Worm (Caenorhabditis elegans) whole organism, L1 larva: ENCODE results near the gene hrpu-2.

Experiments used
- C16A3.4 ChIP-seq: fragments of 150-350 bp; optimal IDR thresholded peaks from 2 replicates; lab custom pipeline; 2014; ENCODE audit warnings: missing biosample characterization, missing genetic modification characterization
- C34B4.2 ChIP-seq: sonication (generic microtip); optimal IDR thresholded peaks from 2 replicates; lab custom pipeline; 2017; ENCODE audit warnings: mild to moderate bottlenecking, missing genetic modification characterization, missing compliant biosample characterization
- Y116A8C.19 ChIP-seq: sonication (generic microtip); optimal IDR thresholded peaks from 2 replicates; lab custom pipeline; 2016; ENCODE audit warnings: missing compliant biosample characterization, missing genetic modification characterization, borderline replicate concordance
- blmp-1 ChIP-seq: fragments of 150-350 bp; optimal IDR thresholded peaks from 2 replicates; lab custom pipeline; 2014; ENCODE audit warnings: missing biosample characterization, missing genetic modification characterization
- ceh-8 ChIP-seq: fragments of 200-800 bp; sonication (Bioruptor generic); optimal IDR thresholded peaks from 2 replicates; lab custom pipeline; 2018; ENCODE audit warnings: mild to moderate bottlenecking, missing genetic modification characterization, moderate library complexity, missing compliant biosample characterization
- ceh-82 ChIP-seq, 3 experiments: fragments of 150-350 bp in 1 of 3; sonication (generic microtip) in 2 of 3; optimal IDR thresholded peaks; 2 replicates each; lab custom pipeline; 2014 to 2017; ENCODE audit warnings: missing biosample characterization in 3 of 3, missing genetic modification characterization in 3 of 3
- ceh-90 ChIP-seq: sonication (generic microtip); optimal IDR thresholded peaks from 2 replicates; lab custom pipeline; 2016; ENCODE audit warnings: missing genetic modification characterization, missing compliant biosample characterization
- efl-3 ChIP-seq: fragments of 200-800 bp; sonication (Bioruptor generic); optimal IDR thresholded peaks from 2 replicates; lab custom pipeline; 2018; ENCODE audit warnings: mild to moderate bottlenecking, missing genetic modification characterization, missing compliant biosample characterization
- egl-13 ChIP-seq: sonication (generic microtip); optimal IDR thresholded peaks from 2 replicates; lab custom pipeline; 2016; ENCODE audit warnings: missing genotype, missing genetic modification reagents, missing genetic modification characterization, missing compliant biosample characterization
- egl-27 ChIP-seq, 2 experiments: fragments of 150-350 bp in 1 of 2; sonication (generic microtip); optimal IDR thresholded peaks; 3 replicates each; lab custom pipeline; 2017 to 2018; ENCODE audit warnings: missing biosample characterization in 2 of 2, missing genetic modification characterization in 2 of 2, missing genetic modification reagents in 2 of 2
- elt-2 ChIP-seq: sonication (generic microtip); optimal IDR thresholded peaks from 2 replicates; lab custom pipeline; 2016; ENCODE audit warnings: missing genetic modification characterization, mild to moderate bottlenecking, inconsistent platforms, missing compliant biosample characterization, missing genetic modification reagents
- elt-3 ChIP-seq, 6 experiments: fragments of 150-350 bp in 1 of 6; sonication (generic microtip); optimal IDR thresholded peaks; 2 replicates each; lab custom pipeline; 2017 to 2018; ENCODE audit warnings: missing biosample characterization in 6 of 6, missing genetic modification characterization in 6 of 6, inconsistent platforms in 1 of 6
- fkh-4 ChIP-seq: sonication (generic microtip); optimal IDR thresholded peaks from 2 replicates; lab custom pipeline; 2016; ENCODE audit warnings: missing compliant biosample characterization, missing genetic modification characterization, borderline replicate concordance
- fos-1 ChIP-seq: fragments of 150-350 bp; optimal IDR thresholded peaks from 2 replicates; lab custom pipeline; 2014; ENCODE audit warnings: missing biosample characterization, missing genetic modification characterization
- grh-1 ChIP-seq: fragments of 200-800 bp; sonication (Bioruptor generic); IDR thresholded peaks from 2 replicates; pipeline ENCODE4 v1.3.6; 2022; ENCODE audit warnings: missing genetic modification reagents, missing genetic modification characterization, missing compliant biosample characterization
- hlh-17 ChIP-seq: fragments of 200-800 bp; sonication (Bioruptor generic); optimal IDR thresholded peaks from 2 replicates; lab custom pipeline; 2018; ENCODE audit warnings: missing genetic modification characterization, mild to moderate bottlenecking, missing compliant biosample characterization, moderate library complexity, borderline replicate concordance
- irx-1 ChIP-seq: sonication (generic microtip); optimal IDR thresholded peaks from 2 replicates; lab custom pipeline; 2016; ENCODE audit warnings: missing genetic modification characterization, missing compliant biosample characterization
- isw-1 ChIP-seq: fragments of 200-800 bp; sonication (Bioruptor generic); IDR thresholded peaks from 2 replicates; pipeline ENCODE4 v1.3.6; 2022; ENCODE audit warnings: missing genetic modification characterization, missing compliant biosample characterization
- lin-13 ChIP-seq: fragments of 150-350 bp; optimal IDR thresholded peaks from 2 replicates; lab custom pipeline; 2014; ENCODE audit warnings: missing biosample characterization, missing genetic modification reagents, missing genetic modification characterization
- lin-14 ChIP-seq: fragments of 200-800 bp; sonication (Bioruptor generic); optimal IDR thresholded peaks from 2 replicates; lab custom pipeline; 2018; ENCODE audit warnings: mild to moderate bottlenecking, missing genetic modification characterization, moderate library complexity, missing compliant biosample characterization
- lsy-2 ChIP-seq, 2 experiments: fragments of 150-350 bp; optimal IDR thresholded peaks; 2 replicates each; lab custom pipeline; 2014; ENCODE audit warnings: missing biosample characterization in 2 of 2, missing genetic modification characterization in 2 of 2
- mef-2 ChIP-seq: fragments of 150-350 bp; optimal IDR thresholded peaks from 2 replicates; lab custom pipeline; 2014; ENCODE audit warnings: missing biosample characterization, missing genetic modification characterization
- nhr-11 ChIP-seq: fragments of 150-350 bp; optimal IDR thresholded peaks from 2 replicates; lab custom pipeline; 2014; ENCODE audit warnings: missing biosample characterization, missing genetic modification characterization
- nhr-19 ChIP-seq: fragments of 200-800 bp; sonication (Bioruptor generic); conservative IDR thresholded peaks from 2 replicates; pipeline ENCODE4 v1.3.6; 2022; ENCODE audit warnings: missing genetic modification characterization, missing compliant biosample characterization
- nhr-20 ChIP-seq: sonication (generic microtip); optimal IDR thresholded peaks from 2 replicates; lab custom pipeline; 2016; ENCODE audit warnings: mild to moderate bottlenecking, missing genetic modification characterization, missing compliant biosample characterization
- nhr-76 ChIP-seq: sonication (generic microtip); optimal IDR thresholded peaks from 2 replicates; lab custom pipeline; 2017; ENCODE audit warnings: missing biosample characterization, missing genetic modification characterization
- nhr-77 ChIP-seq: fragments of 150-350 bp; optimal IDR thresholded peaks from 2 replicates; lab custom pipeline; 2014; ENCODE audit warnings: missing biosample characterization, missing genetic modification characterization
- pax-3 ChIP-seq: fragments of 200-800 bp; sonication (Bioruptor generic); optimal IDR thresholded peaks from 2 replicates; lab custom pipeline; 2018; ENCODE audit warnings: mild to moderate bottlenecking, missing genetic modification characterization, moderate library complexity, missing compliant biosample characterization
- pqm-1 ChIP-seq: sonication (generic microtip); optimal IDR thresholded peaks from 3 replicates; lab custom pipeline; 2017; ENCODE audit warnings: missing biosample characterization, missing genetic modification characterization
- skn-1 ChIP-seq: fragments of 150-350 bp; optimal IDR thresholded peaks from 2 replicates; lab custom pipeline; 2014; ENCODE audit warnings: missing biosample characterization, missing genetic modification characterization
- snpc-4 ChIP-seq: fragments of 150-350 bp; optimal IDR thresholded peaks from 2 replicates; lab custom pipeline; 2014; ENCODE audit warnings: missing biosample characterization, missing genetic modification characterization
- sup-37 ChIP-seq: fragments of 200-800 bp; sonication (Bioruptor generic); optimal IDR thresholded peaks from 2 replicates; lab custom pipeline; 2018; ENCODE audit warnings: mild to moderate bottlenecking, missing genetic modification characterization, missing compliant biosample characterization
- swsn-7 ChIP-seq: sonication (generic microtip); optimal IDR thresholded peaks from 2 replicates; lab custom pipeline; 2016; ENCODE audit warnings: missing genetic modification characterization, missing compliant biosample characterization
- tbx-2 ChIP-seq: sonication (generic microtip); optimal IDR thresholded peaks from 2 replicates; lab custom pipeline; 2016; ENCODE audit warnings: missing genetic modification characterization, missing compliant biosample characterization
- tlp-1 ChIP-seq: fragments of 150-350 bp; optimal IDR thresholded peaks from 2 replicates; lab custom pipeline; 2014; ENCODE audit warnings: missing biosample characterization, missing genetic modification characterization
- unc-98 ChIP-seq: fragments of 200-800 bp; sonication (Bioruptor generic); IDR thresholded peaks from 2 replicates; pipeline ENCODE4 v1.3.6; 2022; ENCODE audit warnings: missing genetic modification characterization, missing compliant biosample characterization

The hrpu-2 gene

DNA sequence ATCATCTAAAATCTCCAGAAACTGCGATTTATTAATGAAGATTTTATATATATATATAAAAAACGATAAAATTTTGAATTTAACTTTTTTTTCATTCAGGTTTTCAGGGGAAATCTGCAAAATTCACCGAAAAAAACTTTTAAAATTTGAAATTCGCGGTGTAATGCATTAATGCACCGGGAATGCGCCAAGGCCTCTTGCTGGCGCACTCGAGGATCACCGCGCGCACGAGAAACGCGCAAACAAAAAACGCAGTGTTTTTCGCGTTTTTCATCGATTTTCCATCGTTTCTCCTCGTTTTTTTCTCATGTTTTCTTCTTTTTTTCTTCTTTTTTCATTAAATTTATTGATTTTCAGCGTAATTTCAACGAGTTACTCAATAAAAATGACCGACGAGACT lies at the start of gene hrpu-2 (continued):
- TF ChIP-seq pqm-1 (tag; lab: Kevin White, UChicago) (no peak), grh-1 (GFP tag; lab: Robert Waterston, UW) (peak; percentile 91), nhr-11 (peak; percentile 64), C34B4.2 (tag; lab: Kevin White, UChicago) (no peak), elt-2 (tag; lab: Kevin White, UChicago) (peak; percentile 70), tlp-1 (no peak), sup-37 (GFP tag; lab: Kevin White, UChicago) (peak; percentile 84), blmp-1 (tag; lab: Kevin White, UChicago) (peak; percentile 58), swsn-7 (tag; lab: Kevin White, UChicago) (peak; percentile 93), nhr-20 (tag; lab: Kevin White, UChicago) (peak; percentile 83), nhr-76 (tag; lab: Kevin White, UChicago) (no peak), lin-14 (GFP tag; lab: Kevin White, UChicago) (peak; percentile 87), isw-1 (GFP tag; lab: Robert Waterston, UW) (peak; percentile 86), egl-27 (tag; optimal IDR thresholded peaks at IDR 0.05; lab: Kevin White, UChicago) (peak in 1 of 2 experiments; percentile 13), Y116A8C.19 (tag; lab: Kevin White, UChicago) (no peak), hlh-17 (no peak), lsy-2 (tag; optimal IDR thresholded peaks at IDR 0.05; lab: Kevin White, UChicago) (peak; percentile 91 to 93), mef-2 (tag; lab: Kevin White, UChicago) (peak; percentile 42), ceh-8 (GFP tag; lab: Kevin White, UChicago) (peak; percentile 91), C16A3.4 (tag; lab: Kevin White, UChicago) (peak; percentile 75), unc-98 (peak; percentile 41; the same call in 1 of the 2 replicates), irx-1 (tag; lab: Kevin White, UChicago) (peak; percentile 89), egl-13 (peak; percentile 83), nhr-77 (peak; percentile 65), efl-3 (GFP tag; lab: Kevin White, UChicago) (no peak), ceh-90 (tag; lab: Kevin White, UChicago) (peak; percentile 67), fkh-4 (tag; lab: Kevin White, UChicago) (peak; percentile 24), nhr-19 (GFP tag; lab: Robert Waterston, UW) (peak; percentile 91), snpc-4 (tag; lab: Kevin White, UChicago) (peak; percentile 78), ceh-82 (tag; optimal IDR thresholded peaks at IDR 0.05; lab: Kevin White, UChicago) (peak; percentile 86 to 94 (median 93)), pax-3 (tag; lab: Kevin White, UChicago) (peak; percentile 80)

DNA sequence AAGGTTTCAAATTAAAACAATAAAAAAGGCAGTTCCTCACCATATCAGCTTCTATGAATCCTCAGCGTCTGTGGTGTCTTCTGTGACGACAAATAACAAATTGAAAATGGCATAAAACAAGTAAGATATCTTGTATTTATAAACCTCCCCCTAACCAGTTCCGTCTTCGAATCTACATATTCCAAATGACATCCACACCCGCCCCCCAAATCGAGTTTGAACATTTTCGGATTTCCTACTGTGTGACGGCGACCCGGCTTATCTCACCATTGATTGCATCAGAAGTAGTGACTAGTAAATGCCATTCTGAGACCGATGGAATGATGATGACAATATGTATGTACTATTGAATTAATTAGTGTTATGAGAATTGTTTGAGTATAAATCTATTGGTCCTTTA lies 48.9 kb upstream of the hrpu-2 start, which contains the start of gene grl-20:
TSS of gene grl-20 (minus strand) at position 101 of the 400 bp plus-strand sequence.
- TF ChIP-seq elt-2 (tag; lab: Kevin White, UChicago) (no peak), lsy-2 (tag; optimal IDR thresholded peaks at IDR 0.05; lab: Kevin White, UChicago) (no peak), nhr-20 (tag; lab: Kevin White, UChicago) (no peak), tbx-2 (tag; lab: Kevin White, UChicago) (no peak)

DNA sequence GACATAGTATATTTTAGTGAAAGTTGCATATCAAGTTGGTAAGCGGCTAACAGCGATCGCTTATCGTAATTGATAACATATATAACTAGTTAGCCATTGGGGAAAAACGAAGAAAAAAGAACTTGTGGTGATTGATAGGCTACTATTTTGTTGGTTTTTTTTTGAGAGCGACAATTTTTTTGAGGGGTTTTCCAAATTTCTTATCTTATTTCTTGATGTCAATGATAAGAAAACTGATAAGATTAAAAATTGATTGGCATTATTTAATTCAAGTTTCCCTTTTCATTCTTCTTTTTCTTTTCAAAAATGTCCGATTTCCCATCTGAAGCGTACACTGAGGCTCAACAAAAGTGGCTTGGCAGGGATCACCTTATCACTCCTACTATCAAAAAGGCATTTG lies 47.0 kb upstream of the hrpu-2 start, which contains the start of gene prmt-6:
TSS of gene prmt-6 (plus strand) at position 252 of the 400 bp plus-strand sequence.
- TF ChIP-seq elt-3 (tag; optimal IDR thresholded peaks at IDR 0.05; lab: Kevin White, UChicago) (peak in 3 of 6 experiments; percentile 14 to 84 (median 36)), lsy-2 (tag; optimal IDR thresholded peaks at IDR 0.05; lab: Kevin White, UChicago) (no peak), egl-13 (no peak), blmp-1 (tag; lab: Kevin White, UChicago) (peak; percentile 28), elt-2 (tag; lab: Kevin White, UChicago) (peak; percentile 72)

DNA sequence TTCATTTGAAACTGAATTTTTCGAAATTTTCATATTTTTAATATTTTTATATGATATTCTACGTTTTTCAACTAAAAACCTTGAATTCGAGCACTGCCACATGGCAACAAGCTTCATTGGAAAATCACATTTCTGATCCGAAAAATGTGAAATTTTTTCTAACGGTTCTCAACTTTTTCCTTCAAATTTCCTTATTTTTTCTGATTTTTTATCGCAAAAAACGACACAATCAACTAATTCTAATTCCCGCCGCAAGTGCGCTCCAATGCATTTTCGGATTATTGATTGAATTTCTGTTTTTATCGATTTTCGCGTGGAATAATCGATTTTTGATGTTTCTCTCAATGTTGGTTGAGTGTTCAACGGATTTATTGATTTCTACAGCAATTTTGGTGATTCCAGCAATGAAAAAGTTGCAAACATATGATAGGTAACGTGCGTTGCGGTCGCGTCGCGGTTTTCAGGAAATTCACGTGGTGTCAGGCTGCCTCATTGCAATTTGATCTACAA lies 44.2 kb upstream of the hrpu-2 start, which contains the start of gene C23H5.12:
TSS of gene C23H5.12 (plus strand) at position 51 of the 510 bp plus-strand sequence.
- TF ChIP-seq pqm-1 (tag; lab: Kevin White, UChicago), result no peak
- no peak for TF ChIP-seq fos-1
- TF ChIP-seq lin-13 (GFP tag; lab: Kevin White, UChicago), result no peak
- no peak for TF ChIP-seq tbx-2 (tag; lab: Kevin White, UChicago)
- no peak for TF ChIP-seq skn-1 (tag; lab: Kevin White, UChicago)
- TF ChIP-seq nhr-77, result no peak
